Worm (Caenorhabditis elegans) whole organism, early embryonic: ENCODE data around the gene F46C3.6.

Experiments used
- B0310.2 ChIP-seq: sonication (generic microtip); optimal IDR thresholded peaks from 2 replicates; lab custom pipeline; 2016; ENCODE audit warnings: mild to moderate bottlenecking, missing genetic modification characterization, missing compliant biosample characterization
- F13C5.2 ChIP-seq: sonication (generic microtip); optimal IDR thresholded peaks from 2 replicates; lab custom pipeline; 2017; ENCODE audit warnings: mild to moderate bottlenecking, missing genetic modification characterization, inconsistent platforms, missing compliant biosample characterization
- aly-1 ChIP-seq: sonication (generic microtip); optimal IDR thresholded peaks from 2 replicates; lab custom pipeline; 2016; ENCODE audit warnings: missing genetic modification characterization, missing compliant biosample characterization
- ama-1 ChIP-seq: fragments of 150-350 bp; optimal IDR thresholded peaks from 2 replicates; lab custom pipeline; 2014
- ceh-13 ChIP-seq: fragments of 200-800 bp; sonication (Bioruptor generic); optimal IDR thresholded peaks from 2 replicates; lab custom pipeline; 2018; ENCODE audit warnings: mild to moderate bottlenecking, missing genetic modification characterization, missing compliant biosample characterization
- ceh-36 ChIP-seq: sonication (generic microtip); optimal IDR thresholded peaks from 2 replicates; lab custom pipeline; 2016; ENCODE audit warnings: missing genetic modification characterization, inconsistent platforms, missing compliant biosample characterization
- ets-7 ChIP-seq: sonication (generic microtip); optimal IDR thresholded peaks from 2 replicates; lab custom pipeline; 2016; ENCODE audit warnings: missing genotype, missing genetic modification characterization, missing compliant biosample characterization
- flt-1 ChIP-seq: fragments of 200-800 bp; sonication (Bioruptor generic); IDR thresholded peaks from 2 replicates; pipeline ENCODE4 v1.3.6; 2022; ENCODE audit warnings: missing genetic modification characterization, missing compliant biosample characterization
- hmbx-1 ChIP-seq: sonication (generic microtip); optimal IDR thresholded peaks from 2 replicates; lab custom pipeline; 2016; ENCODE audit warnings: mild to moderate bottlenecking, missing genetic modification characterization, missing compliant biosample characterization
- hmg-4 ChIP-seq: fragments of 200-800 bp; sonication (Bioruptor generic); optimal IDR thresholded peaks from 2 replicates; lab custom pipeline; 2018; ENCODE audit warnings: mild to moderate bottlenecking, missing genetic modification characterization, missing compliant biosample characterization
- hnd-1 ChIP-seq: sonication (generic microtip); optimal IDR thresholded peaks from 2 replicates; lab custom pipeline; 2016; ENCODE audit warnings: missing genetic modification characterization, missing compliant biosample characterization
- pes-1 ChIP-seq: fragments of 200-800 bp; sonication (Bioruptor generic); IDR thresholded peaks from 2 replicates; pipeline ENCODE4 v1.3.6; 2022; ENCODE audit warnings: missing genetic modification reagents, missing genetic modification characterization, missing compliant biosample characterization
- scrt-1 ChIP-seq: fragments of 200-800 bp; sonication (Bioruptor generic); IDR thresholded peaks from 2 replicates; pipeline ENCODE4 v1.3.6; 2022; ENCODE audit warnings: missing genetic modification characterization, missing compliant biosample characterization
- sea-1 ChIP-seq: fragments of 200-800 bp; sonication (Bioruptor generic); conservative IDR thresholded peaks from 2 replicates; pipeline ENCODE4 v1.3.6; 2022; ENCODE audit warnings: missing genetic modification characterization, missing compliant biosample characterization
- tbx-11 ChIP-seq: fragments of 200-800 bp; sonication (Bioruptor generic); IDR thresholded peaks from 2 replicates; pipeline ENCODE4 v1.3.6; 2022; ENCODE audit warnings: missing genetic modification characterization, missing compliant biosample characterization
- tbx-37 ChIP-seq: fragments of 200-800 bp; sonication (Bioruptor generic); conservative IDR thresholded peaks from 2 replicates; pipeline ENCODE4 v1.3.6; 2022; ENCODE audit warnings: missing genetic modification reagents, missing genetic modification characterization, missing compliant biosample characterization
- tra-4 ChIP-seq: sonication (generic microtip); optimal IDR thresholded peaks from 2 replicates; lab custom pipeline; 2017; ENCODE audit warnings: missing genetic modification characterization, missing compliant biosample characterization

F46C3.6 gene

DNA sequence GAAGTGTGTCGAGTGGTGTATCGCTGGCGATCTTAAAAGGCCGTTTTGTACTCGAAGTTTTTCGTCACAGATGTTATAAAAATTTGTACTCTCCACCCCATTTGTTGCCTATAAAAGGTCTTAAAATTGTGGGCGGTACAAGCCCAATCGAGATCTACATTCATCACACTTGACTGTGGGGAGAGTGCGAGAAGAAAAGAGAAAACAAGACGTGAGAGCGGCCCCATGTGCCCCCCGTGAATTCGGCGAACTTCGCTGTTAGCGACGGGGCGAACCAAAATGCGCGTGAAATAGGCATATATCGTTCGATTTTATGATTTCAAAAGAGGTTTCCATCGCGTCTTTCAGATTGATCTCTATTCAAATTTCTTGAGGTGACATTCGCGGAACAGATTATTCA is at the start of gene F46C3.6:
F46C3.6 (minus strand) TSS at position 87 of the 400 bp plus-strand sequence.
- TF ChIP-seq ceh-13 (GFP tag; lab: Kevin White, UChicago) (no peak), aly-1 (tag; lab: Kevin White, UChicago) (no peak), ceh-36 (tag; lab: Kevin White, UChicago) (no peak), scrt-1 (GFP tag; lab: Robert Waterston, UW) (no peak), flt-1 (GFP tag; lab: Robert Waterston, UW) (no peak), ets-7 (tag; lab: Kevin White, UChicago) (no peak), pes-1 (GFP tag; lab: Robert Waterston, UW) (no peak), tbx-37 (no peak), ama-1 (lab: Kevin White, UChicago) (no peak), B0310.2 (tag; lab: Kevin White, UChicago) (no peak), tra-4 (no peak), tbx-11 (GFP tag; lab: Robert Waterston, UW) (no peak), sea-1 (GFP tag; lab: Robert Waterston, UW) (no peak), hmg-4 (GFP tag; lab: Kevin White, UChicago) (no peak), F13C5.2 (tag; lab: Kevin White, UChicago) (no peak), hmbx-1 (no peak), hnd-1 (no peak)

DNA sequence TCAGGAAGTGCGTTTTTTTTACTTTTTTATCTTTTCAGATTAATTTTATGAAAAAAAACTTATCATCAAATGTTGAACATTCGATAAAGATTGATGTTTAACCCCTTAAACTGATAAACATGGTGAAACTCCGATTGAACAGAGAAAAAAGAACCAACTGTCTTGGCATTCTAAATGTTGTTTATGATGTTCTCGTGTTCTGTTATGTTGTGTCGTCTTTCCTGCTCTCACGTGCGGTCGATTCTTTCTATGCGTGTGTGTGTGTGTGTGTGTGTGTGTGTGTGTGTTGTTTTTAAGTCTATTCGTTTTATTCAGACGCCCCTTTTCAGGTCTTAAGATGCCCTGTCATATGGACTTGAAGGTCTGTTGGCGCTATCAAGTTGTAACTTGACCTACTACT is 49.7 kb upstream of the F46C3.6 start:
- TF ChIP-seq pes-1 (GFP tag; lab: Robert Waterston, UW) (no peak), ceh-13 (GFP tag; lab: Kevin White, UChicago) (no peak)

DNA sequence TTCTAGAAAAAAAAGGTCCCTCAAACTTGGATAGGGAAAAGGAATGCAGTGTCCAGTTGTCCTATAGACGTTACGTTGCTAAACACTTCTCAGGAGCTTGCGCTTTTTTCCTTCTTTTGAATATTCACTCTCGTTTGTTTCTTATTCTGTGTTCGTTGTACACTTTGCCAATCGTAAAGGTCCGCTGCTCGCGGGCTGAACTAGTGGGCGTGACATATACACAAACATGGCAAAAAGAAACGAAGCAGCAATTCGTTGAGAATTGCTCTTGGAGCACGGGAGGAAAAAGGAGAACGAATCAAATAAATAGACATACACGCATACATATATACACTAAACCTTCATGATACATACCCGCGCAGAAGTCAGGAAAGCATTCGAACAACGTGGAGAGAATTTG is 48.9 kb upstream of the F46C3.6 start:
- TF ChIP-seq tra-4 (no peak), flt-1 (GFP tag; lab: Robert Waterston, UW) (no peak), hmg-4 (GFP tag; lab: Kevin White, UChicago) (no peak), hmbx-1 (no peak), hnd-1 (no peak), ama-1 (lab: Kevin White, UChicago) (no peak), aly-1 (tag; lab: Kevin White, UChicago) (no peak), ceh-13 (GFP tag; lab: Kevin White, UChicago) (no peak), tbx-37 (no peak), B0310.2 (tag; lab: Kevin White, UChicago) (no peak), scrt-1 (GFP tag; lab: Robert Waterston, UW) (no peak), ceh-36 (tag; lab: Kevin White, UChicago) (no peak), tbx-11 (GFP tag; lab: Robert Waterston, UW) (no peak), ets-7 (tag; lab: Kevin White, UChicago) (no peak), pes-1 (GFP tag; lab: Robert Waterston, UW) (no peak), F13C5.2 (tag; lab: Kevin White, UChicago) (no peak), sea-1 (GFP tag; lab: Robert Waterston, UW) (no peak)

- TF ChIP-seq tbx-11 (GFP tag; lab: Robert Waterston, UW) (no peak), F13C5.2 (tag; lab: Kevin White, UChicago) (peak; percentile 6), B0310.2 (tag; lab: Kevin White, UChicago) (no peak), aly-1 (tag; lab: Kevin White, UChicago) (no peak), ceh-36 (tag; lab: Kevin White, UChicago) (no peak), tbx-37 (0 out of 2 replicates have a peak, but pooled peaks have one; percentile 10), scrt-1 (GFP tag; lab: Robert Waterston, UW) (0 out of 2 replicates have a peak, but pooled peaks have one; percentile 26), pes-1 (GFP tag; lab: Robert Waterston, UW) (peak; percentile 23; the same call in 1 of the 2 replicates), tra-4 (no peak)
Observed at ce11 chrX:11467320-11467732, 47.5 kb upstream of the F46C3.6 start.

DNA sequence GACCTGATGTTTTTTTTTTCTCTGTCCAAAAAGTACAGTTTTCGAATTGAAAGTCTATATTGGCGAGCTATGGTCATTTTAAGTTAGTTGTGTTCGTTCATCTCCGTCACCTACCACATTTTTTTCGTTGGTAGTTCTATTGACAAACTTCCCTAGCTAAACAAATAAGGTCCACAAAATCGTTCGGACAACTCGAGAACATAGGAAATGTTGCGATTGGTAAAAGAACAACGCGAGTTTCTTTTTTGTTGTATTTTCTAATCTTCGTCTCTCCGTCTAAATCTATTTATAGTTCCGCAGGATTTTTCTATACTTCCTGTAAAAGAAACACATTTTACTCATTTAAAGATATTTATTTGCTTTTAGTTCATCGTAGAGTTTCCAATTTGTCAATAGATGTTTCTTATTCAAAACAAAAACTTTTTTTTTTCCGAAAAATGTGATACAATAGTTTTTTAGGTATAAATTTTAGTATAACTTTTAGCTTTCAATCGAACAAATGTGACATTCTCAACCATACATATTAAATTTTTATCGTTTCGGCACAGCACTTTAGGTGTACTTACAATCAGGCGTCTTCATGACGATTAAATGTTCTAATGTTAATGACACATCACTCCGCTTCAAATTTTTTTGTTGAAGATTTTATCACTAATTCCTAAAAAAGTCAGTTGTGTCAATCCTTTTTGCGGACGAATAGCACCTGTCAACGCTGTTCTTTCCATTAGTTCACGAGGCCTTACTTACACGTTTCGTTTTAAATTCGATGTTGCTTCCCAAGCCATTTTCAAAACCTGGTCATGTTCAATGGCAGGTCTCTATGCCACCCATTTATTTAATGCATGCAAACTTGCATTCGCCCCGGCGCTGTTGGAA is 46.8 kb upstream of the F46C3.6 start:
- TF ChIP-seq ets-7 (tag; lab: Kevin White, UChicago) (no peak), ceh-36 (tag; lab: Kevin White, UChicago) (no peak), ama-1 (lab: Kevin White, UChicago) (no peak), tra-4 (no peak), B0310.2 (tag; lab: Kevin White, UChicago) (no peak), hnd-1 (no peak), ceh-13 (GFP tag; lab: Kevin White, UChicago) (no peak), sea-1 (GFP tag; lab: Robert Waterston, UW) (no peak), hmbx-1 (no peak), hmg-4 (GFP tag; lab: Kevin White, UChicago) (no peak), flt-1 (GFP tag; lab: Robert Waterston, UW) (no peak), tbx-11 (GFP tag; lab: Robert Waterston, UW) (no peak), pes-1 (GFP tag; lab: Robert Waterston, UW) (no peak), scrt-1 (GFP tag; lab: Robert Waterston, UW) (no peak), aly-1 (tag; lab: Kevin White, UChicago) (no peak), F13C5.2 (tag; lab: Kevin White, UChicago) (no peak)

- TF ChIP-seq aly-1 (tag; lab: Kevin White, UChicago) (no peak), scrt-1 (GFP tag; lab: Robert Waterston, UW) (no peak), tbx-37 (no peak), pes-1 (GFP tag; lab: Robert Waterston, UW) (no peak), hmg-4 (GFP tag; lab: Kevin White, UChicago) (no peak), ceh-13 (GFP tag; lab: Kevin White, UChicago) (no peak), hnd-1 (no peak), F13C5.2 (tag; lab: Kevin White, UChicago) (peak; percentile 53)
Observed at ce11 chrX:11465215-11465614, 45.3 kb upstream of the F46C3.6 start, which contains the start of gene lin-14. lin-14 (plus strand) TSS chrX:11465560.
